Fruit fly (Drosophila melanogaster) whole organism, embryonic: ENCODE results near the gene CG17154.

Experiments
- Awh ChIP-seq: fragments of 200-800 bp; sonication (Bioruptor generic); IDR thresholded peaks from 2 replicates; pipeline ENCODE4, ENCODE4 v1.3.6; 2022; ENCODE audit warnings: missing biosample characterization, missing genetic modification characterization
- Blimp-1 ChIP-seq: fragments of 200-800 bp; sonication (Bioruptor generic); optimal IDR thresholded peaks from 3 replicates; lab custom pipeline; 2018; ENCODE audit warnings: missing biosample characterization, missing genetic modification characterization, mild to moderate bottlenecking, moderate library complexity, missing genetic modification reagents
- CG1024 ChIP-seq: fragments of 200-800 bp; sonication (Bioruptor generic); IDR thresholded peaks from 2 replicates; pipeline ENCODE4 v1.3.6; 2022; ENCODE audit warnings: missing biosample characterization, missing genetic modification characterization
- CG10366 ChIP-seq: fragments of 200-800 bp; sonication (Bioruptor generic); IDR thresholded peaks from 2 replicates; pipeline ENCODE4 v1.3.6; 2022; ENCODE audit warnings: missing biosample characterization, missing genetic modification characterization
- CG10959 ChIP-seq: fragments of 200-800 bp; sonication (Bioruptor generic); IDR thresholded peaks from 2 replicates; pipeline ENCODE4 v1.3.6; 2022; ENCODE audit warnings: missing biosample characterization, missing genetic modification characterization
- CG14441 ChIP-seq: fragments of 200-800 bp; sonication (Bioruptor generic); IDR thresholded peaks from 2 replicates; pipeline ENCODE4 v1.3.6; 2022; ENCODE audit warnings: missing biosample characterization, missing genetic modification characterization
- CG15269 ChIP-seq: fragments of 200-800 bp; sonication (Bioruptor generic); optimal IDR thresholded peaks from 2 replicates; lab custom pipeline; 2018; ENCODE audit warnings: missing biosample characterization, mild to moderate bottlenecking, missing genetic modification characterization, moderate library complexity
- CG1602 ChIP-seq: fragments of 200-800 bp; sonication (Bioruptor generic); optimal IDR thresholded peaks from 3 replicates; lab custom pipeline; 2016; ENCODE audit warnings: missing biosample characterization, missing genetic modification characterization
- CG18619 ChIP-seq: fragments of 200-800 bp; sonication (Bioruptor generic); optimal IDR thresholded peaks from 3 replicates; lab custom pipeline; 2017; ENCODE audit warnings: missing biosample characterization, mild to moderate bottlenecking, missing genetic modification characterization
- CG18764 ChIP-seq: fragments of 200-800 bp; sonication (Bioruptor generic); optimal IDR thresholded peaks from 3 replicates; lab custom pipeline; 2016; ENCODE audit warnings: missing biosample characterization, missing genetic modification characterization
- CG30020 ChIP-seq: fragments of 200-800 bp; optimal IDR thresholded peaks from 2 replicates; lab custom pipeline; 2019; ENCODE audit warnings: missing biosample characterization, mild to moderate bottlenecking, missing genetic modification characterization, moderate library complexity
- CG32532 ChIP-seq: fragments of 200-800 bp; sonication (Bioruptor generic); IDR thresholded peaks from 2 replicates; pipeline ENCODE4 v1.3.6; 2022; ENCODE audit warnings: missing biosample characterization, missing genetic modification characterization
- CG3838 ChIP-seq: fragments of 200-800 bp; sonication (Bioruptor generic); optimal IDR thresholded peaks from 3 replicates; lab custom pipeline; 2016; ENCODE audit warnings: missing biosample characterization, missing genetic modification characterization
- CG6813 ChIP-seq: fragments of 200-800 bp; sonication (Bioruptor generic); optimal IDR thresholded peaks from 2 replicates; lab custom pipeline; 2017; ENCODE audit warnings: missing biosample characterization, missing genetic modification characterization, mild to moderate bottlenecking, moderate library complexity, missing genetic modification reagents
- CG7357 ChIP-seq: fragments of 200-800 bp; sonication (Bioruptor generic); IDR thresholded peaks from 3 replicates; pipeline ENCODE4 v1.3.6; 2022; ENCODE audit warnings: missing biosample characterization, missing genetic modification characterization
- CG7928 ChIP-seq: fragments of 200-800 bp; sonication (Bioruptor generic); optimal IDR thresholded peaks from 2 replicates; lab custom pipeline; 2017; ENCODE audit warnings: missing biosample characterization, mild to moderate bottlenecking, missing genetic modification characterization
- CG8359 ChIP-seq: fragments of 200-800 bp; sonication (Bioruptor generic); optimal IDR thresholded peaks from 2 replicates; lab custom pipeline; 2017; ENCODE audit warnings: missing biosample characterization, mild to moderate bottlenecking, missing genetic modification characterization, borderline replicate concordance
- CG8944 ChIP-seq: fragments of 200-800 bp; sonication (Bioruptor generic); optimal IDR thresholded peaks from 3 replicates; lab custom pipeline; 2016; ENCODE audit warnings: missing biosample characterization, missing genetic modification characterization
- CG9609 ChIP-seq: fragments of 200-800 bp; sonication (Bioruptor generic); optimal IDR thresholded peaks from 3 replicates; lab custom pipeline; 2016; ENCODE audit warnings: missing biosample characterization, missing genetic modification characterization
- Dll ChIP-seq: fragments of 200-800 bp; sonication (Bioruptor generic); IDR thresholded peaks from 4 replicates; pipeline ENCODE4 v1.3.6; 2022; ENCODE audit warnings: missing biosample characterization, missing genetic modification characterization; ENCODE audit not compliant: partially characterized antibody
- Ets65A ChIP-seq: fragments of 200-800 bp; sonication (Bioruptor generic); peaks from one replicate; lab custom pipeline; 2016; ENCODE audit warnings: missing biosample characterization, missing genetic modification characterization
- Fer1 ChIP-seq: fragments of 200-800 bp; sonication (Bioruptor generic); optimal IDR thresholded peaks from 2 replicates; lab custom pipeline; 2017; ENCODE audit warnings: missing biosample characterization, mild to moderate bottlenecking, missing genetic modification characterization
- H2.0 ChIP-seq: fragments of 200-800 bp; sonication (Bioruptor generic); IDR thresholded peaks from 2 replicates; pipeline ENCODE4 v1.3.6; 2022; ENCODE audit warnings: missing biosample characterization, missing genetic modification characterization
- HLH3B ChIP-seq: fragments of 200-800 bp; sonication (Bioruptor generic); IDR thresholded peaks from 2 replicates; pipeline ENCODE4 v1.3.6; 2022; ENCODE audit warnings: missing biosample characterization, missing genetic modification characterization
- HLH4C ChIP-seq: fragments of 200-800 bp; sonication (Bioruptor generic); IDR thresholded peaks from 3 replicates; pipeline ENCODE4 v1.3.6; 2022; ENCODE audit warnings: missing biosample characterization, missing genetic modification characterization; ENCODE audit not compliant: partially characterized antibody
- HmgD ChIP-seq: fragments of 200-800 bp; sonication (Bioruptor generic); optimal IDR thresholded peaks from 3 replicates; lab custom pipeline; 2016; ENCODE audit warnings: missing biosample characterization, missing genetic modification characterization
- Hr51 ChIP-seq, 2 experiments: fragments of 200-800 bp; sonication (Bioruptor generic); optimal IDR thresholded peaks; 2 replicates in 1 of 2; 3 replicates in 1 of 2; lab custom pipeline; 2016 to 2018; ENCODE audit warnings: missing biosample characterization in 2 of 2, missing genetic modification characterization in 2 of 2, mild to moderate bottlenecking in 1 of 2, moderate library complexity in 1 of 2
- Jarid2 ChIP-seq: fragments of 200-800 bp; sonication (Bioruptor generic); optimal IDR thresholded peaks from 3 replicates; lab custom pipeline; 2017; ENCODE audit warnings: mild to moderate bottlenecking, missing biosample characterization, missing genetic modification reagents, missing genetic modification characterization
- NC2β ChIP-seq: fragments of 200-800 bp; sonication (Bioruptor generic); optimal IDR thresholded peaks from 2 replicates; lab custom pipeline; 2016; ENCODE audit warnings: missing biosample characterization, missing genetic modification characterization
- Six4 ChIP-seq: fragments of 200-800 bp; sonication (Bioruptor generic); optimal IDR thresholded peaks from 2 replicates; lab custom pipeline; 2016; ENCODE audit warnings: missing biosample characterization, missing genetic modification characterization
- Sox100B ChIP-seq: fragments of 200-800 bp; sonication (Bioruptor generic); optimal IDR thresholded peaks from 3 replicates; lab custom pipeline; 2018; ENCODE audit warnings: missing biosample characterization, mild to moderate bottlenecking, missing genetic modification characterization
- ac ChIP-seq: fragments of 200-800 bp; sonication (Bioruptor generic); optimal IDR thresholded peaks from 3 replicates; lab custom pipeline; 2017; ENCODE audit warnings: missing biosample characterization, mild to moderate bottlenecking, missing genetic modification characterization
- ase ChIP-seq: fragments of 200-800 bp; sonication (Bioruptor generic); IDR thresholded peaks from 3 replicates; pipeline ENCODE4 v1.3.6; 2022; ENCODE audit warnings: missing biosample characterization, missing genetic modification characterization
- ash1 ChIP-seq: fragments of 200-800 bp; sonication (Bioruptor generic); optimal IDR thresholded peaks from 2 replicates; lab custom pipeline; 2018; ENCODE audit warnings: missing biosample characterization, mild to moderate bottlenecking, missing genetic modification characterization
- bab2 ChIP-seq: fragments of 200-800 bp; sonication (Bioruptor generic); optimal IDR thresholded peaks from 2 replicates; lab custom pipeline; 2016; ENCODE audit warnings: missing biosample characterization, missing genetic modification characterization
- cad ChIP-seq: fragments of >200 bp; optimal IDR thresholded peaks from 2 replicates; lab custom pipeline; 2017; ENCODE audit warnings: missing biosample characterization, missing genetic modification characterization
- caup ChIP-seq: fragments of 200-800 bp; sonication (Bioruptor generic); optimal IDR thresholded peaks from 3 replicates; lab custom pipeline; 2017; ENCODE audit warnings: missing biosample characterization, mild to moderate bottlenecking, missing genetic modification characterization, moderate library complexity; ENCODE audit not compliant: severe bottlenecking
- ci ChIP-seq: fragments of 200-800 bp; sonication (Bioruptor generic); IDR thresholded peaks from 3 replicates; pipeline ENCODE4 v1.3.6; 2022; ENCODE audit warnings: missing biosample characterization, missing genetic modification characterization
- gce ChIP-seq: fragments of 200-800 bp; sonication (Bioruptor generic); IDR thresholded peaks from 3 replicates; pipeline ENCODE4 v1.3.6; 2022; ENCODE audit warnings: missing biosample characterization, missing genetic modification characterization
- gsb ChIP-seq: fragments of 200-800 bp; sonication (Bioruptor generic); IDR thresholded peaks from 2 replicates; pipeline ENCODE4 v1.3.6; 2022; ENCODE audit warnings: missing biosample characterization, missing genetic modification characterization
- gsb-n ChIP-seq: fragments of 200-800 bp; sonication (Bioruptor generic); optimal IDR thresholded peaks from 3 replicates; lab custom pipeline; 2018; ENCODE audit warnings: missing biosample characterization, mild to moderate bottlenecking, missing genetic modification characterization
- hb ChIP-seq: fragments of 200-800 bp; sonication (Bioruptor generic); IDR thresholded peaks from 3 replicates; pipeline ENCODE4 v1.3.6; 2022; ENCODE audit warnings: missing biosample characterization, missing genetic modification characterization; ENCODE audit not compliant: partially characterized antibody
- insv ChIP-seq, 2 experiments: fragments of 200-800 bp; sonication (Bioruptor generic); optimal IDR thresholded peaks; 3 replicates each; lab custom pipeline; 2016 to 2018; ENCODE audit warnings: missing biosample characterization in 2 of 2, missing genetic modification characterization in 2 of 2
- onecut ChIP-seq: fragments of 200-800 bp; sonication (Bioruptor generic); IDR thresholded peaks from 2 replicates; pipeline ENCODE4 v1.3.6; 2022; ENCODE audit warnings: missing biosample characterization, missing genetic modification characterization
- pita ChIP-seq: fragments of 200-800 bp; sonication (Bioruptor generic); optimal IDR thresholded peaks from 2 replicates; lab custom pipeline; 2017; ENCODE audit warnings: missing biosample characterization, mild to moderate bottlenecking, missing genetic modification characterization
- rib ChIP-seq: fragments of 200-800 bp; sonication (Bioruptor generic); IDR thresholded peaks from 2 replicates; pipeline ENCODE4 v1.3.6; 2022; ENCODE audit warnings: missing biosample characterization, missing genetic modification characterization
- schlank ChIP-seq: fragments of 200-800 bp; sonication (Bioruptor generic); optimal IDR thresholded peaks from 2 replicates; lab custom pipeline; 2018; ENCODE audit warnings: missing biosample characterization, mild to moderate bottlenecking, missing genetic modification characterization
- tio ChIP-seq: fragments of 200-800 bp; sonication (Bioruptor generic); optimal IDR thresholded peaks from 2 replicates; lab custom pipeline; 2017; ENCODE audit warnings: missing biosample characterization, missing genetic modification characterization, inconsistent platforms
- tna ChIP-seq: fragments of 200-800 bp; sonication (Bioruptor generic); IDR thresholded peaks from 2 replicates; pipeline ENCODE4 v1.3.6; 2022; ENCODE audit warnings: missing biosample characterization, missing genetic modification characterization; ENCODE audit not compliant: partially characterized antibody
- z ChIP-seq: fragments of 200-800 bp; sonication (Bioruptor generic); IDR thresholded peaks from 3 replicates; pipeline ENCODE4 v1.3.6; 2022; ENCODE audit warnings: missing biosample characterization, missing genetic modification characterization

Gene CG17154

DNA sequence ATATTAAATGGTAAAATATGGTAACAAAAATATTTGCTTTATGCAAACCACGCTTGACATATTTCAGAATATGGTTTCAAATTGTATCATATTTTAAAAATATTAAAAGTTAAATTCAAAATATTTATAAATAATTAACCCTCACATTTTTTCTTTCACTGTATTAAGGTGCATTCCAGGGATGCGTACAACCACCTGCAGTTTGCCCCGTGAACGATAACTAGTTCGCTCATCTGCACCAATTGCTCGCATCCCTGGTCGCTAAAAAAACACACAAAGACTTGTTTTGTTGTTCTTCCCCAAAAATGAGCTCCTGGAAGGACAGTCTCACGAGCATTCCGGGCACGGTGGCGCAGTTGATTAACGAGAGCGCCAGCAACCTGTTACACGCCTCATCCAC lies 43.5 kb downstream of the CG17154 start, which contains the start of gene DEF8 (continued):
- TF ChIP-seq schlank (tag; lab: Kevin White, UChicago) (no peak), Blimp-1 (GFP tag; lab: Kevin White, UChicago) (peak; percentile 90), tio (GFP tag; lab: Kevin White, UChicago) (peak; percentile 65), H2.0 (GFP tag; lab: Robert Waterston, UW) (peak; percentile 86), HmgD (no peak), CG10366 (GFP tag; lab: Robert Waterston, UW) (peak; percentile 89), HLH3B (peak; percentile 94), CG18764 (peak; percentile 80), bab2 (peak; percentile 60)

DNA sequence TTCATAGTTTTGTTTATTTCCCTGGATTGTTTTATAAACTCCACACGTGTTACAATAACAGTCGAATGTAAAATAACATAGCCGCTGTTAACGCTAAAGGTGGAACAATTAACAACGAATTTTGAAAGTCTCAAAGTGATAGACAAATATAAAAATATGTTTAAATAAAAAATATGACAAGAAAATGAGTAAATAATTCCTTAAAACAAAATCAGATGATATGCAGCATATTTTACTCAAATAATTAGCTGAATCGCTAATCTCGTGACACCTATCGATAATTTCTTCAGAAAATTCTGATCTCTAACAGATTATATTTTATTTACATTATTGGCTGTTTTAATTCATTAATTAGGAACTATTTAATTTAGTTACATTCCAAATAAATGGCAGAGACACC lies 48.2 kb downstream of the CG17154 start, which contains the start of the genes CG5645 and Atg12:
TSS of gene CG5645 (minus strand) at position 77 of the 400 bp plus-strand sequence.
TSS of gene Atg12 (plus strand) at position 338 of the 400 bp plus-strand sequence.
- TF ChIP-seq rib (no peak), ase (GFP tag; lab: Robert Waterston, UW) (peak; percentile 47; the same call in 2 of the 3 replicates), CG3838 (GFP tag; lab: Kevin White, UChicago) (no peak), Ets65A (no peak), Dll (GFP tag; lab: Robert Waterston, UW) (peak; percentile 94), z (GFP tag; lab: Robert Waterston, UW) (no peak), CG6813 (GFP tag; lab: Kevin White, UChicago) (no peak), CG14441 (GFP tag; lab: Robert Waterston, UW) (peak; percentile 51; the same call in 1 of the 2 replicates), gce (GFP tag; lab: Robert Waterston, UW) (no peak), CG10959 (GFP tag; lab: Robert Waterston, UW) (no peak), gsb (GFP tag; lab: Robert Waterston, UW) (no peak), CG8944 (GFP tag; lab: Kevin White, UChicago) (no peak), CG7928 (no peak), CG8359 (GFP tag; lab: Kevin White, UChicago) (no peak), ac (GFP tag; lab: Kevin White, UChicago) (no peak), CG7357 (GFP tag; lab: Robert Waterston, UW) (no peak), Jarid2 (GFP tag; lab: Kevin White, UChicago) (no peak), CG1602 (peak; percentile 5), cad (GFP tag; lab: Kevin White, UChicago) (no peak), caup (GFP tag; lab: Kevin White, UChicago) (peak; percentile 44), NC2β (GFP tag; lab: Kevin White, UChicago) (no peak), CG32532 (GFP tag; lab: Robert Waterston, UW) (peak; percentile 74; the same call in 1 of the 2 replicates), gsb-n (peak; percentile 58), onecut (GFP tag; lab: Robert Waterston, UW) (no peak), ash1 (GFP tag; lab: Kevin White, UChicago) (no peak), hb (GFP tag; lab: Robert Waterston, UW) (no peak), Sox100B (GFP tag; lab: Kevin White, UChicago) (peak; percentile 69), tna (GFP tag; lab: Robert Waterston, UW) (peak; percentile 67; the same call in 1 of the 2 replicates), CG1024 (peak; percentile 35; the same call in 1 of the 2 replicates), Fer1 (GFP tag; lab: Kevin White, UChicago) (peak; percentile 75), insv (GFP tag; optimal IDR thresholded peaks at IDR 0.05; lab: Kevin White, UChicago) (no peak), CG9609 (GFP tag; lab: Kevin White, UChicago) (no peak), CG15269 (peak; percentile 46), HLH4C (GFP tag; lab: Robert Waterston, UW) (peak; percentile 66; the same call in 2 of the 3 replicates), ci (GFP tag; lab: Robert Waterston, UW) (no peak), Six4 (peak; percentile 68), Hr51 (GFP tag; optimal IDR thresholded peaks at IDR 0.05; lab: Kevin White, UChicago) (peak in 1 of 2 experiments; percentile 39), CG18619 (GFP tag; lab: Kevin White, UChicago) (no peak), pita (no peak), CG30020 (tag; lab: Kevin White, UChicago) (peak; percentile 52), Awh (GFP tag; lab: Robert Waterston, UW) (peak; percentile 53; the same call in 1 of the 2 replicates)
